Worm (Caenorhabditis elegans): ENCODE data around the gene T12G3.11.
A peak's percentile ranks its signal among the peaks of the same experiment; 100 is the strongest.

Gene T12G3.11

ce11 chrIV:12032383-12032782 is 2.8 kb upstream of the T12G3.11 start (continued):
- TF ChIP-seq mes-2 (tag; optimal IDR thresholded peaks at IDR 0.05; ENCODE audit: poor library complexity, severe bottlenecking) (peak; percentile 74), ceh-62 (tag; optimal IDR thresholded peaks at IDR 0.05) (no peak), aly-2 (tag; optimal IDR thresholded peaks at IDR 0.05) (no peak), Y105C5A.15 (GFP tag; IDR thresholded peaks at IDR 0.05) (no peak), nhr-77 (tag; optimal IDR thresholded peaks at IDR 0.05) (peak; percentile 79), dmd-6 (GFP tag; IDR thresholded peaks at IDR 0.05) (peak; percentile 99), lin-38 (GFP tag; IDR thresholded peaks at IDR 0.05) (peak; percentile 73), ZK546.5 (tag; optimal IDR thresholded peaks at IDR 0.05) (peak in 1 of 2 experiments; percentile 48), gei-8 (GFP tag; optimal IDR thresholded peaks at IDR 0.05) (peak; percentile 83), unc-130 (GFP tag; optimal IDR thresholded peaks at IDR 0.05) (peak; percentile 22), jun-1 (tag; optimal IDR thresholded peaks at IDR 0.05) (peak; percentile 86), nhr-6 (tag; optimal IDR thresholded peaks at IDR 0.05) (peak; percentile 66), dmd-9 (GFP tag; IDR thresholded peaks at IDR 0.05) (0 out of 2 replicates have a peak, but pooled peaks have one; percentile 46), aha-1 (tag) (peak; percentile 95), mxl-2 (GFP tag; conservative IDR thresholded peaks at IDR 0.05) (no peak), F44E2.7 (GFP tag; IDR thresholded peaks at IDR 0.05) (no peak), zfp-2 (tag; optimal IDR thresholded peaks at IDR 0.05) (no peak), mdl-1 (tag; optimal IDR thresholded peaks at IDR 0.05) (peak in 1 of 2 experiments; percentile 70), pqm-1 (tag; optimal IDR thresholded peaks at IDR 0.05) (peak; percentile 95), snpc-4 (tag; optimal IDR thresholded peaks at IDR 0.05) (no peak), tra-1 (GFP tag; IDR thresholded peaks at IDR 0.05) (peak; percentile 84; the same call in 1 of the 2 replicates), D1046.2 (GFP tag; IDR thresholded peaks at IDR 0.05) (no peak; the same call in 1 of the 2 replicates), attf-4 (tag; optimal IDR thresholded peaks at IDR 0.05) (no peak), cey-2 (tag; optimal IDR thresholded peaks at IDR 0.05; ENCODE audit: borderline replicate concordance, insufficient read depth) (peak; percentile 33), F10B5.3 (tag; optimal IDR thresholded peaks at IDR 0.05) (peak; percentile 42), F49E8.2 (tag; optimal IDR thresholded peaks at IDR 0.05; ENCODE audit: borderline replicate concordance) (no peak), F37D6.2 (tag; optimal IDR thresholded peaks at IDR 0.05) (peak; percentile 23), ces-1 (GFP tag; optimal IDR thresholded peaks at IDR 0.05) (no peak), saeg-2 (GFP tag; IDR thresholded peaks at IDR 0.05) (peak; percentile 66)

ce11 chrIV:12031003-12031402 is 1.4 kb upstream of the T12G3.11 start, which contains the start of the genes T12G3.6 and mrpl-51:
Gene T12G3.6, minus strand, starts transcription at chrIV:12031271.
Gene mrpl-51, plus strand, starts transcription at chrIV:12031324.
- TF ChIP-seq tra-1 (GFP tag; IDR thresholded peaks at IDR 0.05) (no peak), lir-3 (tag; optimal IDR thresholded peaks at IDR 0.05) (no peak), nhr-11 (tag; optimal IDR thresholded peaks at IDR 0.05) (no peak), nhr-48 (tag; optimal IDR thresholded peaks at IDR 0.05) (no peak), mxl-2 (GFP tag; conservative IDR thresholded peaks at IDR 0.05) (no peak), ces-1 (GFP tag; optimal IDR thresholded peaks at IDR 0.05) (no peak), egl-27 (tag; optimal IDR thresholded peaks at IDR 0.05) (no peak), mxl-3 (GFP tag; optimal IDR thresholded peaks at IDR 0.05) (no peak), attf-4 (tag; optimal IDR thresholded peaks at IDR 0.05) (no peak), unc-62 (GFP tag; optimal IDR thresholded peaks at IDR 0.05 in 1 of 2) (peak in 1 of 2 experiments; percentile 63), unc-62 (tag; optimal IDR thresholded peaks at IDR 0.05) (no peak), F49E8.2 (tag; optimal IDR thresholded peaks at IDR 0.05; ENCODE audit: borderline replicate concordance) (no peak), daf-19 (GFP tag; conservative IDR thresholded peaks at IDR 0.05) (no peak), aha-1 (tag) (peak; percentile 38), hmg-1.1 (GFP tag; IDR thresholded peaks at IDR 0.05) (no peak), nhr-102 (tag; optimal IDR thresholded peaks at IDR 0.05) (no peak)

- TF ChIP-seq nhr-111 (GFP tag; optimal IDR thresholded peaks at IDR 0.05) (no peak), php-3 (GFP tag; IDR thresholded peaks at IDR 0.05) (no peak), tag-97 (GFP tag; IDR thresholded peaks at IDR 0.05) (no peak), spr-3 (GFP tag; optimal IDR thresholded peaks at IDR 0.05) (no peak), dmd-9 (GFP tag; IDR thresholded peaks at IDR 0.05) (no peak), lir-3 (tag; optimal IDR thresholded peaks at IDR 0.05) (no peak), Y105C5A.15 (GFP tag; IDR thresholded peaks at IDR 0.05) (no peak)
Measured at ce11 chrIV:12029074-12029473, 498 bp downstream of the T12G3.11 start, which contains the start of gene tgn-38. Gene tgn-38, minus strand, starts transcription at chrIV:12029174.

Data from whole organism, L4 larva.